Fruit fly (Drosophila melanogaster): ENCODE results near the gene Cpr67Fa1.

DNA sequence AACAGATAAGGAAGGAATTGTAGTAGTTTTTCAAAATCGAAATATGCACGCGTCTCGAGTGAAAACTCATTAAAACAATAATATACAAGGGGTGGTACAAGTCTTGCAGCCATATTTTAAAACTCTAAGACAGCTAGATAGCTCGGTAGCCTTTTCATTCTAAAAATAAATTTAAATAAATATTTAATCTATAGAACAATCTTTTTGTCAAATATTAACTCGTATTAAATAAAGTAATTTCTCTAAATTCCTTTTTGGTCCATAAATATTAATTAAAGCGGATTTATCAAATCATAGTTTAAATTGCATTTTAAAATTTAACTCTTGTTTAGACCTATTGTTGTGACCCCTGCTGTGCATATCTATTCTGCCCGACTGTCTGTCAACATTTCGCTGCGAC, 46.5 kb upstream of the Cpr67Fa1 start:
- TF ChIP-seq usp (GFP tag; optimal IDR thresholded peaks at IDR 0.05) (no peak), Dll (optimal IDR thresholded peaks at IDR 0.05) (no peak), CG8478 (optimal IDR thresholded peaks at IDR 0.05) (no peak), psq (optimal IDR thresholded peaks at IDR 0.05) (no peak), EcR (GFP tag; optimal IDR thresholded peaks at IDR 0.05) (no peak)

Data from whole organism.